Worm (Caenorhabditis elegans) whole organism, young adult: ENCODE data around the gene C05D12.3.

Experiments used
- C06A6.2 ChIP-seq: fragments of 200-800 bp; sonication (Bioruptor generic); conservative IDR thresholded peaks from 2 replicates; pipeline ENCODE4 v1.3.6; 2022; ENCODE audit warnings: missing genetic modification characterization, missing compliant biosample characterization
- C17E4.6 ChIP-seq: fragments of 200-800 bp; sonication (Bioruptor generic); IDR thresholded peaks from 2 replicates; pipeline ENCODE4 v1.3.6; 2022; ENCODE audit warnings: missing genetic modification reagents, missing genetic modification characterization, missing compliant biosample characterization
- F10E7.11 ChIP-seq: sonication (generic microtip); optimal IDR thresholded peaks from 2 replicates; lab custom pipeline; 2017; ENCODE audit warnings: mild to moderate bottlenecking, missing genetic modification characterization, moderate library complexity, missing compliant biosample characterization
- F57C9.4 ChIP-seq: sonication (generic microtip); optimal IDR thresholded peaks from 2 replicates; lab custom pipeline; 2017; ENCODE audit warnings: mild to moderate bottlenecking, missing genetic modification characterization, missing compliant biosample characterization
- Y79H2A.3 ChIP-seq: fragments of 200-800 bp; sonication (Bioruptor generic); conservative IDR thresholded peaks from 2 replicates; pipeline ENCODE4 v1.3.6; 2022; ENCODE audit warnings: missing genetic modification reagents, missing genetic modification characterization, missing compliant biosample characterization
- atf-7 ChIP-seq: sonication (generic microtip); optimal IDR thresholded peaks from 2 replicates; lab custom pipeline; 2017; ENCODE audit warnings: mild to moderate bottlenecking, missing genetic modification characterization, missing compliant biosample characterization
- ccch-3 ChIP-seq: fragments of 200-800 bp; sonication (Bioruptor generic); optimal IDR thresholded peaks from 2 replicates; lab custom pipeline; 2018; ENCODE audit warnings: mild to moderate bottlenecking, missing genetic modification characterization, missing compliant biosample characterization
- cebp-1 ChIP-seq, 2 experiments: fragments of 200-800 bp in 1 of 2; sonication (Bioruptor generic) in 1 of 2; sonication (generic microtip) in 1 of 2; IDR thresholded peaks in 1 of 2; optimal IDR thresholded peaks in 1 of 2; 2 replicates each; pipeline versions ENCODE4 v1.3.6 to Lab custom; 2017 to 2022; ENCODE audit warnings: missing compliant biosample characterization in 2 of 2, missing genetic modification characterization in 2 of 2, mild to moderate bottlenecking in 1 of 2, missing genetic modification reagents in 1 of 2, moderate library complexity in 1 of 2
- ceh-58 ChIP-seq: fragments of 200-800 bp; sonication (Bioruptor generic); IDR thresholded peaks from 2 replicates; pipeline ENCODE4 v1.3.6; 2022; ENCODE audit warnings: missing genetic modification characterization, missing compliant biosample characterization
- dox-1 ChIP-seq: fragments of 200-800 bp; sonication (Bioruptor generic); IDR thresholded peaks from 2 replicates; pipeline ENCODE4 v1.3.6; 2022; ENCODE audit warnings: missing genetic modification reagents, missing genetic modification characterization, missing compliant biosample characterization
- egl-44 ChIP-seq: fragments of 200-800 bp; sonication (Bioruptor generic); IDR thresholded peaks from 2 replicates; pipeline ENCODE4 v1.3.6; 2022; ENCODE audit warnings: missing genetic modification reagents, missing genetic modification characterization, missing compliant biosample characterization
- ekl-4 ChIP-seq: fragments of 200-800 bp; sonication (Bioruptor generic); IDR thresholded peaks from 2 replicates; pipeline ENCODE4 v1.3.6; 2022; ENCODE audit warnings: missing genetic modification reagents, missing genetic modification characterization, missing compliant biosample characterization
- fkh-3 ChIP-seq: sonication (generic microtip); optimal IDR thresholded peaks from 2 replicates; lab custom pipeline; 2016; ENCODE audit warnings: mild to moderate bottlenecking, missing genetic modification characterization, missing compliant biosample characterization
- hlh-12 ChIP-seq: sonication (generic microtip); optimal IDR thresholded peaks from 2 replicates; lab custom pipeline; 2016; ENCODE audit warnings: missing genetic modification characterization, missing compliant biosample characterization
- hsf-1 ChIP-seq: fragments of 200-800 bp; sonication (Bioruptor generic); IDR thresholded peaks from 2 replicates; pipeline ENCODE4 v1.3.6; 2022; ENCODE audit warnings: missing genetic modification reagents, missing genetic modification characterization, missing compliant biosample characterization
- lin-54 ChIP-seq: fragments of 200-800 bp; sonication (Bioruptor generic); optimal IDR thresholded peaks from 2 replicates; lab custom pipeline; 2018; ENCODE audit warnings: mild to moderate bottlenecking, missing genetic modification characterization, missing compliant biosample characterization
- lsy-27 ChIP-seq: sonication (generic microtip); optimal IDR thresholded peaks from 2 replicates; lab custom pipeline; 2017; ENCODE audit warnings: missing genetic modification characterization, mild to moderate bottlenecking, missing compliant biosample characterization, antibody characterized with exemption, missing genotype, borderline replicate concordance; ENCODE audit not compliant: insufficient read depth
- madf-6 ChIP-seq: fragments of 200-800 bp; sonication (Bioruptor generic); IDR thresholded peaks from 2 replicates; pipeline ENCODE4 v1.3.6; 2022; ENCODE audit warnings: missing genetic modification reagents, missing genetic modification characterization, missing compliant biosample characterization
- mel-28 ChIP-seq: sonication (generic microtip); optimal IDR thresholded peaks from 2 replicates; lab custom pipeline; 2016; ENCODE audit warnings: borderline replicate concordance, mild to moderate bottlenecking, missing genetic modification characterization, missing compliant biosample characterization
- mes-4 ChIP-seq: sonication (generic microtip); optimal IDR thresholded peaks from 2 replicates; lab custom pipeline; 2016; ENCODE audit warnings: missing genotype, missing genetic modification characterization, missing compliant biosample characterization
- nhr-80 ChIP-seq: sonication (generic microtip); optimal IDR thresholded peaks from 2 replicates; lab custom pipeline; 2016; ENCODE audit warnings: missing genetic modification characterization, missing compliant biosample characterization
- pbrm-1 ChIP-seq: fragments of 200-800 bp; sonication (Bioruptor generic); IDR thresholded peaks from 2 replicates; pipeline ENCODE4 v1.3.6; 2022; ENCODE audit warnings: missing genetic modification reagents, missing genetic modification characterization, missing compliant biosample characterization
- pha-4 ChIP-seq: fragments of 150-350 bp; sonication (generic microtip); optimal IDR thresholded peaks from 2 replicates; lab custom pipeline; 2014; ENCODE audit warnings: missing biosample characterization, missing genetic modification reagents, missing genetic modification characterization
- rec-8 ChIP-seq, 2 experiments: sonication (generic microtip); optimal IDR thresholded peaks; 2 replicates each; lab custom pipeline; 2016; ENCODE audit warnings: mild to moderate bottlenecking in 2 of 2, missing genetic modification characterization in 2 of 2, missing genetic modification reagents in 2 of 2, missing genotype in 2 of 2, missing biosample characterization in 1 of 2, missing compliant biosample characterization in 1 of 2, moderate library complexity in 1 of 2
- rpc-1 ChIP-seq, 2 experiments: fragments of 150-350 bp in 1 of 2; sonication (generic microtip) in 1 of 2; optimal IDR thresholded peaks; 2 replicates each; lab custom pipeline; 2014 to 2018; ENCODE audit warnings: missing biosample characterization in 1 of 2, missing genetic modification characterization in 1 of 2, missing genetic modification reagents in 1 of 2, missing genotype in 1 of 2
- sdz-38 ChIP-seq: sonication (generic microtip); optimal IDR thresholded peaks from 2 replicates; lab custom pipeline; 2016; ENCODE audit warnings: missing genotype, missing genetic modification characterization, missing compliant biosample characterization
- snpc-3.4 ChIP-seq: sonication (generic microtip); optimal IDR thresholded peaks from 2 replicates; lab custom pipeline; 2017; ENCODE audit warnings: missing genetic modification characterization, mild to moderate bottlenecking, missing compliant biosample characterization, antibody characterized with exemption, moderate library complexity, missing genotype, missing genetic modification reagents
- xnd-1 ChIP-seq: sonication (generic microtip); optimal IDR thresholded peaks from 2 replicates; lab custom pipeline; 2016; ENCODE audit warnings: missing genotype, missing genetic modification reagents, missing genetic modification characterization, missing compliant biosample characterization
- zim-3 ChIP-seq: sonication (generic microtip); optimal IDR thresholded peaks from 2 replicates; lab custom pipeline; 2017; ENCODE audit warnings: mild to moderate bottlenecking, missing genetic modification characterization, moderate library complexity, missing compliant biosample characterization
- ztf-18 ChIP-seq: sonication (generic microtip); optimal IDR thresholded peaks from 2 replicates; lab custom pipeline; 2016; ENCODE audit warnings: missing genotype, mild to moderate bottlenecking, missing genetic modification characterization, missing compliant biosample characterization
- ztf-28 ChIP-seq: fragments of 200-800 bp; sonication (Bioruptor generic); IDR thresholded peaks from 2 replicates; pipeline ENCODE4 v1.3.6; 2022; ENCODE audit warnings: missing genetic modification reagents, missing genetic modification characterization, missing compliant biosample characterization
- ztf-3 ChIP-seq: fragments of 200-800 bp; sonication (Bioruptor generic); optimal IDR thresholded peaks from 2 replicates; lab custom pipeline; 2018; ENCODE audit warnings: mild to moderate bottlenecking, missing genetic modification characterization, missing compliant biosample characterization
- ztf-6 ChIP-seq: fragments of 200-800 bp; sonication (Bioruptor generic); IDR thresholded peaks from 2 replicates; pipeline ENCODE4 v1.3.6; 2022; ENCODE audit warnings: missing genetic modification reagents, missing genetic modification characterization, missing compliant biosample characterization

Gene C05D12.3

DNA sequence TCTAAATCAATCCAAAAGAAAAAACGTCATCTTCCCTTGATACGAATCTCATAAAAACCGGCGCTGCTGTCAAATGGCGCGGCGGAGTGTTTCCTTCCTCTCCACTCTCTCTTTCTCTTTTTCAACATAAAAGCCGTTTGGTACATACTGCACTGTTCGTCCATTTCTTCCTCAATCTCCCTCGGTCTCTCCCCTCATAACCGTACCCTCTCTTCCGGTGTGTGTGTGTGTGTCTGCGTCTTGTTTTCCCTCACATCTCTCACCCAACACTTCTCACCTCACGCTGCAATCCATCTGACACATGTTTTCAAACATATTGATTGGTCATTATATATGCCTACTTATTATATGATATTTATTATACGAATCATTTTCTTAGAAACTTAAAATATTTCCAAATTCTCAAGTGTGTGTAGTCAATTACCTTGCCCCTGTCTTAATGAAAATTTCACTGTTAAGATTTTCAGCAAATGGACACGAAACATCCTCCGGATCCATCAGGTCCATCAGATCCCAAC is 39.4 kb downstream of the C05D12.3 start, which contains the start of the genes aars-1 and rga-1 (continued):
- TF ChIP-seq ceh-58 (GFP tag; lab: Robert Waterston, UW), result no peak

DNA sequence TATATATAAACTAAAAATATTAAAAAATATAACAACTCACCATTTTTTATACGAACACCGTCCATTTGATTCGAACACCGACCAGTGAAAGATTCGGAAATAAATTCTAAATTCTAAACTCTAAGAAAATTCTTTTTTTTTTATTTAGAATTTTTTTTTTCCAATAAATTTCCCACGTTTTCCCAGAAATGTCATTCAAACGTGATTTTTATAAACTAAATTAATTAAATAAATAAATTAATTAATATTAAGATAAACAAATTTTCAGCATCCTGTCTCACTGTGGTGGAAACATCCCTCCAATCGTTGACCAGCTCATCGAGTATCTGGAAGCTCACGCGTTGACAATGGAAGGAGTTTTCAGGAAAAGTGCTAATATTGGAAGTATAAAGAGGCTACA is 42.5 kb downstream of the C05D12.3 start, which contains the start of gene klp-17:
TSS of gene klp-17 (minus strand) at position 101 of the 400 bp plus-strand sequence.
- no peak for TF ChIP-seq xnd-1
- no peak for TF ChIP-seq ztf-6 (GFP tag; lab: Robert Waterston, UW)
- TF ChIP-seq ekl-4 (GFP tag; lab: Robert Waterston, UW), result no peak
- no peak for TF ChIP-seq lsy-27 (tag; lab: Kevin White, UChicago)
- TF ChIP-seq zim-3, result no peak
- TF ChIP-seq mel-28 (tag; lab: Kevin White, UChicago), result no peak
- TF ChIP-seq rpc-1 (optimal IDR thresholded peaks at IDR 0.05; lab: Kevin White, UChicago), result no peak
- no peak for TF ChIP-seq rpc-1 (tag; optimal IDR thresholded peaks at IDR 0.05; lab: Kevin White, UChicago)
- no peak for TF ChIP-seq dox-1 (GFP tag; lab: Robert Waterston, UW)
- TF ChIP-seq hlh-12 (tag; lab: Kevin White, UChicago), result no peak
- no peak for TF ChIP-seq egl-44 (GFP tag; lab: Robert Waterston, UW)

ce11 chrII:11469574-11470108 is 44.6 kb downstream of the C05D12.3 start, which contains the start of gene cisd-1:
Gene cisd-1 (minus strand): TSS chrII:11469624.
- peak; percentile 61 for TF ChIP-seq nhr-80 (tag; lab: Kevin White, UChicago)
- 0 out of 2 replicates have a peak, but pooled peaks have one; percentile 16 for TF ChIP-seq madf-6 (GFP tag; lab: Robert Waterston, UW)
- TF ChIP-seq cebp-1 (GFP tag; IDR thresholded peaks at IDR 0.05; lab: Robert Waterston, UW), result peak; percentile 25; the same call in 1 of the 2 replicates
- TF ChIP-seq cebp-1 (tag; optimal IDR thresholded peaks at IDR 0.05; lab: Kevin White, UChicago), result peak; percentile 59
- 0 out of 2 replicates have a peak, but pooled peaks have one; percentile 30 for TF ChIP-seq pbrm-1 (GFP tag; lab: Robert Waterston, UW)
- 0 out of 2 replicates have a peak, but pooled peaks have one; percentile 32 for TF ChIP-seq ekl-4 (GFP tag; lab: Robert Waterston, UW)
- TF ChIP-seq ztf-18 (tag; lab: Kevin White, UChicago), result peak; percentile 5
- no peak for TF ChIP-seq pha-4 (tag; lab: Kevin White, UChicago)
- TF ChIP-seq atf-7 (tag; lab: Kevin White, UChicago), result peak; percentile 32
- no peak for TF ChIP-seq lin-54 (GFP tag; lab: Kevin White, UChicago)

DNA sequence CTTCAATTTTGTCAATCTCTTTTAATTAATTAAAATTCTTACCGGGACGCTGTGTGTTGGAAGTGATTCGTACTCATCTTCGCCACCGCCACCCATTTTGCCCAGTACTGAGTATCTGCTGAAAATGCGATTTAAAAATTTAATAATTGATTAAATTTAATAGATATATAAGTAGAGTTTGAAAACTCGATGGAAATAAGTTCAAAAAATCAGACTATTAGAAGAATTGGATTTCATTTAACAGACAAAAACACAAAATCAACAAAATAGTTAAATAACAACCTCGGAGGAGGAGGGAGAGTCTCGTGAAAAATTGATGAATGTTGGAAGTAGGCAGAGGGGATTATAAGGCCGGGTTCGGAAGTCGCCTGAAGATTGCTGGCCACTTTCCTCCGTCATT is 46.9 kb downstream of the C05D12.3 start, which contains the start of gene mfn-1:
TSS of gene mfn-1 (minus strand) at position 101 of the 400 bp plus-strand sequence.
- TF ChIP-seq C17E4.6 (GFP tag; lab: Robert Waterston, UW) (no peak), mel-28 (tag; lab: Kevin White, UChicago) (no peak), snpc-3.4 (tag; lab: Kevin White, UChicago) (no peak), ccch-3 (no peak), ztf-3 (GFP tag; lab: Kevin White, UChicago) (no peak), F10E7.11 (tag; lab: Kevin White, UChicago) (no peak), hsf-1 (GFP tag; lab: Robert Waterston, UW) (no peak), F57C9.4 (tag; lab: Kevin White, UChicago) (no peak), rec-8 (tag; optimal IDR thresholded peaks at IDR 0.05; lab: Kevin White, UChicago) (no peak), Y79H2A.3 (no peak), lin-54 (GFP tag; lab: Kevin White, UChicago) (no peak), ztf-28 (no peak), sdz-38 (no peak), C06A6.2 (no peak), pbrm-1 (GFP tag; lab: Robert Waterston, UW) (no peak), mes-4 (tag; lab: Kevin White, UChicago) (no peak), fkh-3 (no peak)
